Worm (Caenorhabditis elegans): ENCODE data around the gene srx-115.

DNA sequence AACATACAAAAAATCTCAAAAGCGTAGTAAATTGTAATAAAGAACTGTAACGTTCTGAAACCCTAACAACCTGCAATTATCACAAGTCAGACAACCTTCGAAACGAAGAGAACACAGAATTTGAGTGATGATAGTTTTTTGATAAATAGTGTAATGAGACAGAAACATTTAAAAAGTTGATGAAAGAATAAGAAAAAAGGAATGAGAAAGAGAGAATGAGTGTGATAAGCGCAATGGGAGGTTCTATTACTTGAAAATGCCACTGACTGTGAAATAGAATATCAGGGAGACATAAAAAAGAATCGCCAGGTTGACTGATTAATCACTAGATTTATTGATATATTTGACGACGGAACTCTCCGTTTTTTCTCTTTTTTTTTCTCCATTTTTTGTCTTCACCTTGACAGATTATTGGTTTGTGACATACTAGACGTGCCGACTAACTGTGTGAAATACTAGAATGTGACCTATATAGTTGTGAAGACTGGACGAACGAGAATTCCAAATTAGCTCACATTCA, 27.7 kb downstream of the srx-115 start:
- TF ChIP-seq nhr-12 (tag; optimal IDR thresholded peaks at IDR 0.05), result no peak
- TF ChIP-seq fkh-10 (GFP tag; optimal IDR thresholded peaks at IDR 0.05), result no peak
- TF ChIP-seq nhr-76 (tag; optimal IDR thresholded peaks at IDR 0.05), result no peak
- no peak for TF ChIP-seq daf-12 (tag; optimal IDR thresholded peaks at IDR 0.05)
- TF ChIP-seq eor-1 (tag; optimal IDR thresholded peaks at IDR 0.05), result no peak
- no peak for TF ChIP-seq ztf-11 (tag; optimal IDR thresholded peaks at IDR 0.05)
- no peak for TF ChIP-seq snpc-4 (tag; optimal IDR thresholded peaks at IDR 0.05)
- no peak for TF ChIP-seq ama-1 (optimal IDR thresholded peaks at IDR 0.05)
- no peak for TF ChIP-seq lin-15B (tag; optimal IDR thresholded peaks at IDR 0.05)
- TF ChIP-seq ztf-4 (tag; optimal IDR thresholded peaks at IDR 0.05), result no peak
- no peak for TF ChIP-seq mdl-1 (tag; optimal IDR thresholded peaks at IDR 0.05)

Measured in whole organism, L3 larva.